ENCODE assay signal across 5 fruit fly cellular contexts in the genomic region with DNA sequence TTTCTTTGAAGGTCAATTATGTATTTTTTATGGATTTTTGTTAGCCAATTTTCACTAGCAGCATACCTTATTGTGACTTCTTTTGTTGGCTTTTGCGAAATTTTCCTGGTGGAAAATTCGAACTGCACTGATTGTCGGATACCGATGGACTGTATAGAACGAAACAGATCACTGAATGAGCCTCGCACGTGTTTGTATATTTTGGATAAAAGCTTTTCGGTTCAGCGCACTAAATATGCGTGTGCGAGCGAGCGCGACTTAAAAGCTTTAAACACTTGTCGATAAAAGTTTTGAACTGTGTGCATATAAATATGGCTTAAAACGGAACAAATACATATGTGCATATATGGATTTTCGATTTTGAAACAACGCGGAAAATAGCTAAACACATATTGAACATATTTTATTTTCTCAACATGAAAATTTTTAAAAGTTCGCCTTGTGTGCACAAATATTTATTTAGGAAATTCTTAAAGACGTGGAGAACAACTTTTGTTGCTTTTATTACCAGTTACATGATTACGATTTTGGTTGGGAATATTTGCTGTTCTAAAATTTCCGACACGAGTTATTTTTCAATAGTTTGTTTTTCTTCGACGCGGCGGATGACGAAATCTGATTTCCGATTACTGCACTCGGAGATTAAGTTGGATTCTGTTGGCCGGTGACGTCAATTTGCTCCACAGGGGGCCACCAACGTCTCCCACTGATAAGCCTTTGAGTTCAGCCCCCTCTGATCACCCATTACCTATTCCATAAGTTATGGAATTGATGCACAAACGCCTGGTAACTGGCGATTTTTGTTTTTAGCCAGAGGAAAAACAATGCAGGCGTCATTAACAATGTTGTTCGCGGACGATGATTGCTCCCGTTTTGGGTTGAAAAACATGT.
TF ChIP-seq lines count a peak whose summit lies in the region.

No protein-coding gene starts in this region.

- no peak for TF ChIP-seq CTCF in whole organism, embryonic (GFP tag; optimal IDR thresholded peaks at IDR 0.05; lab: Kevin White, UChicago)

TF ChIP-seq in whole organism, adult, 20 proteins besides CTCF, POLR2A, EP300 and RAD21:
- TF ChIP-seq CG12768 (GFP tag; optimal IDR thresholded peaks at IDR 0.05; lab: Kevin White, UChicago), result no peak
- TF ChIP-seq toe (GFP tag; optimal IDR thresholded peaks at IDR 0.05; lab: Kevin White, UChicago), result no peak
- no peak for TF ChIP-seq cic (GFP tag; optimal IDR thresholded peaks at IDR 0.05; lab: Kevin White, UChicago)
- TF ChIP-seq Mnt (GFP tag; optimal IDR thresholded peaks at IDR 0.05; lab: Kevin White, UChicago), result peak; percentile 32
- TF ChIP-seq ovo (GFP tag; optimal IDR thresholded peaks at IDR 0.05; lab: Kevin White, UChicago), result no peak
- no peak for TF ChIP-seq tj (GFP tag; optimal IDR thresholded peaks at IDR 0.05; lab: Kevin White, UChicago)
- TF ChIP-seq kay (GFP tag; lab: Kevin White, UChicago; ENCODE audit: borderline replicate concordance), result no peak
- TF ChIP-seq Crg-1 (GFP tag; optimal IDR thresholded peaks at IDR 0.05; lab: Kevin White, UChicago), result no peak
- no peak for TF ChIP-seq pad (GFP tag; optimal IDR thresholded peaks at IDR 0.05; lab: Kevin White, UChicago)

TF ChIP-seq in whole organism, embryonic, 481 proteins besides CTCF, POLR2A, EP300 and RAD21 (continues in another document):
- TF ChIP-seq lab (GFP tag; optimal IDR thresholded peaks at IDR 0.05; lab: Kevin White, UChicago) (peak; percentile 31), CG42726 (GFP tag; IDR thresholded peaks at IDR 0.05; lab: Robert Waterston, UW; ENCODE audit: partially characterized antibody) (no peak), Meics (GFP tag; optimal IDR thresholded peaks at IDR 0.05; lab: Kevin White, UChicago) (peak; percentile 33), CG4424 (GFP tag; optimal IDR thresholded peaks at IDR 0.05; lab: Kevin White, UChicago) (no peak), CG13296 (GFP tag; optimal IDR thresholded peaks at IDR 0.05; lab: Kevin White, UChicago) (peak; percentile 43), CG1792 (GFP tag; optimal IDR thresholded peaks at IDR 0.05; lab: Kevin White, UChicago) (no peak), tap (tag; optimal IDR thresholded peaks at IDR 0.05; lab: Kevin White, UChicago) (no peak), sd (tag; optimal IDR thresholded peaks at IDR 0.05; lab: Kevin White, UChicago) (peak; percentile 6), Hr78 (GFP tag; optimal IDR thresholded peaks at IDR 0.05; lab: Kevin White, UChicago) (no peak), Blimp-1 (GFP tag; optimal IDR thresholded peaks at IDR 0.05; lab: Kevin White, UChicago) (no peak), cwo (GFP tag; optimal IDR thresholded peaks at IDR 0.05; lab: Kevin White, UChicago) (peak; percentile 90), seq (GFP tag; IDR thresholded peaks at IDR 0.05; lab: Robert Waterston, UW) (no peak), CG2678 (tag; optimal IDR thresholded peaks at IDR 0.05; lab: Kevin White, UChicago) (peak; percentile 11), CG8290 (GFP tag; optimal IDR thresholded peaks at IDR 0.05; lab: Kevin White, UChicago) (no peak), CG8290 (tag; optimal IDR thresholded peaks at IDR 0.05; lab: Kevin White, UChicago) (peak in 1 of 2 experiments; percentile 29), sens (GFP tag; lab: Kevin White, UChicago) (peak; percentile 77), grau (tag; optimal IDR thresholded peaks at IDR 0.05; lab: Kevin White, UChicago) (peak; percentile 11), CG8388 (GFP tag; optimal IDR thresholded peaks at IDR 0.05; lab: Kevin White, UChicago) (peak; percentile 94)

TF ChIP-seq in whole organism, prepupa, 60 proteins besides CTCF, POLR2A, EP300 and RAD21:
- TF ChIP-seq Hr39 (GFP tag; optimal IDR thresholded peaks at IDR 0.05; lab: Kevin White, UChicago) (peak; percentile 1), Eip75B (GFP tag; optimal IDR thresholded peaks at IDR 0.05; lab: Kevin White, UChicago) (no peak), CG6163 (GFP tag; IDR thresholded peaks at IDR 0.05; lab: Robert Waterston, UW) (no peak), CG10631 (GFP tag; optimal IDR thresholded peaks at IDR 0.05; lab: Kevin White, UChicago) (peak; percentile 7), Sox102F (GFP tag; optimal IDR thresholded peaks at IDR 0.05; lab: Kevin White, UChicago) (no peak), net (GFP tag; optimal IDR thresholded peaks at IDR 0.05; lab: Kevin White, UChicago) (no peak), esn (GFP tag; optimal IDR thresholded peaks at IDR 0.05; lab: Kevin White, UChicago) (peak; percentile 7), dsx (GFP tag; optimal IDR thresholded peaks at IDR 0.05; lab: Kevin White, UChicago; ENCODE audit: poor library complexity, severe bottlenecking) (peak; percentile 36), Eip78C (GFP tag; lab: Kevin White, UChicago) (peak; percentile 71), CG32006 (GFP tag; optimal IDR thresholded peaks at IDR 0.05; lab: Kevin White, UChicago) (no peak), fd59A (GFP tag; optimal IDR thresholded peaks at IDR 0.05; lab: Kevin White, UChicago) (no peak), pdm3 (GFP tag; optimal IDR thresholded peaks at IDR 0.05; lab: Kevin White, UChicago) (peak; percentile 30), svp (GFP tag; lab: Kevin White, UChicago) (peak; percentile 85), fkh (GFP tag; optimal IDR thresholded peaks at IDR 0.05; lab: Kevin White, UChicago) (no peak)

TF ChIP-seq in whole organism, pupa, 21 proteins besides CTCF, POLR2A, EP300 and RAD21:
- TF ChIP-seq CG17806 (tag; optimal IDR thresholded peaks at IDR 0.05; lab: Kevin White, UChicago) (no peak), Snoo (tag; optimal IDR thresholded peaks at IDR 0.05; lab: Kevin White, UChicago) (no peak), D1 (tag; optimal IDR thresholded peaks at IDR 0.05; lab: Kevin White, UChicago) (peak; percentile 40), CG9948 (tag; optimal IDR thresholded peaks at IDR 0.05; lab: Kevin White, UChicago) (no peak), CG8159 (tag; optimal IDR thresholded peaks at IDR 0.05; lab: Kevin White, UChicago) (no peak), rn (GFP tag; IDR thresholded peaks at IDR 0.05; lab: Robert Waterston, UW) (no peak), Pif1B (GFP tag; optimal IDR thresholded peaks at IDR 0.05; lab: Kevin White, UChicago) (no peak)

TF ChIP-seq in whole organism, wandering third instar larva, 38 proteins besides CTCF, POLR2A, EP300 and RAD21:
- TF ChIP-seq rgr (GFP tag; optimal IDR thresholded peaks at IDR 0.05; lab: Kevin White, UChicago) (peak; percentile 5), Hr78 (GFP tag; optimal IDR thresholded peaks at IDR 0.05; lab: Kevin White, UChicago) (no peak), OdsH (GFP tag; optimal IDR thresholded peaks at IDR 0.05; lab: Kevin White, UChicago) (peak; percentile 33), CG32264 (GFP tag; optimal IDR thresholded peaks at IDR 0.05; lab: Kevin White, UChicago) (no peak), brk (GFP tag; optimal IDR thresholded peaks at IDR 0.05; lab: Kevin White, UChicago) (peak; percentile 22), woc (GFP tag; optimal IDR thresholded peaks at IDR 0.05; lab: Kevin White, UChicago) (peak; percentile 61)
